Fruit fly (Drosophila melanogaster) whole organism, wandering third instar larva: ENCODE data around the gene nub.

Source experiments
- Abd-B ChIP-seq: fragments of >200 bp; optimal IDR thresholded peaks from 2 replicates; lab custom pipeline; 2017; ENCODE audit warnings: missing biosample characterization, missing genetic modification characterization
- CG32264 ChIP-seq: fragments of 200-800 bp; sonication (Bioruptor generic); optimal IDR thresholded peaks from 2 replicates; lab custom pipeline; 2016; ENCODE audit warnings: missing biosample characterization, missing genetic modification characterization
- CG9705 ChIP-seq: fragments of 200-800 bp; sonication (Bioruptor generic); optimal IDR thresholded peaks from 2 replicates; lab custom pipeline; 2018; ENCODE audit warnings: missing biosample characterization, mild to moderate bottlenecking, missing genetic modification characterization
- CrebA ChIP-seq: fragments of 200-800 bp; sonication (Bioruptor generic); optimal IDR thresholded peaks from 2 replicates; lab custom pipeline; 2016; ENCODE audit warnings: missing biosample characterization, mild to moderate bottlenecking, missing genetic modification characterization, borderline replicate concordance
- Dfd ChIP-seq: fragments of >200 bp; optimal IDR thresholded peaks from 2 replicates; lab custom pipeline; 2017; ENCODE audit warnings: missing biosample characterization, missing genetic modification characterization
- Dif ChIP-seq: fragments of 200-275, 200-300 bp; sonication (Bioruptor generic); optimal IDR thresholded peaks from 2 replicates; lab custom pipeline; 2018; ENCODE audit warnings: missing biosample characterization, missing genetic modification characterization; ENCODE audit not compliant: partially characterized antibody
- GATAd ChIP-seq: sonication (Bioruptor generic); optimal IDR thresholded peaks from 2 replicates; lab custom pipeline; 2016; ENCODE audit warnings: missing biosample characterization, missing genetic modification characterization
- Hnf4 ChIP-seq: fragments of 200-800 bp; sonication (Bioruptor generic); optimal IDR thresholded peaks from 2 replicates; lab custom pipeline; 2016; ENCODE audit warnings: missing biosample characterization, mild to moderate bottlenecking, missing genetic modification characterization
- Hr78 ChIP-seq: fragments of >200 bp; optimal IDR thresholded peaks from 2 replicates; lab custom pipeline; 2017; ENCODE audit warnings: missing biosample characterization, missing genetic modification characterization
- Hr83 ChIP-seq: fragments of 200-300 bp; sonication (Bioruptor generic); optimal IDR thresholded peaks from 2 replicates; lab custom pipeline; 2016; ENCODE audit warnings: missing biosample characterization, mild to moderate bottlenecking, missing genetic modification characterization, moderate library complexity; ENCODE audit not compliant: poor library complexity, severe bottlenecking
- Jra ChIP-seq: sonication (Bioruptor generic); optimal IDR thresholded peaks from 2 replicates; lab custom pipeline; 2016; ENCODE audit warnings: missing biosample characterization, missing genetic modification characterization
- Mio ChIP-seq: sonication (Bioruptor generic); optimal IDR thresholded peaks from 2 replicates; lab custom pipeline; 2016; ENCODE audit warnings: missing biosample characterization, missing genetic modification characterization
- Myc ChIP-seq: fragments of >200 bp; optimal IDR thresholded peaks from 2 replicates; lab custom pipeline; 2017
- N ChIP-seq: fragments of >200 bp; optimal IDR thresholded peaks from 2 replicates; lab custom pipeline; 2018; ENCODE audit warnings: missing biosample characterization, missing external identifiers, missing genetic modification characterization
- OdsH ChIP-seq: fragments of 200-800 bp; sonication (Bioruptor generic); optimal IDR thresholded peaks from 2 replicates; lab custom pipeline; 2016; ENCODE audit warnings: missing biosample characterization, mild to moderate bottlenecking, missing genetic modification characterization
- Rel ChIP-seq, 2 experiments: fragments of 200-800 bp; sonication (Bioruptor generic) in 1 of 2; optimal IDR thresholded peaks; 2 replicates in 1 of 2; 3 replicates in 1 of 2; lab custom pipeline; 2016 to 2019; ENCODE audit warnings: mild to moderate bottlenecking in 2 of 2, missing biosample characterization in 2 of 2, missing genetic modification characterization in 2 of 2, moderate library complexity in 1 of 2
- Sp1 ChIP-seq: fragments of 200-800 bp; sonication (Bioruptor generic); optimal IDR thresholded peaks from 3 replicates; lab custom pipeline; 2019; ENCODE audit warnings: missing biosample characterization, mild to moderate bottlenecking, missing genetic modification characterization, moderate library complexity
- Vsx2 ChIP-seq: fragments of 200-300, 225-300 bp; sonication (Bioruptor generic); optimal IDR thresholded peaks from 2 replicates; lab custom pipeline; 2018; ENCODE audit warnings: missing biosample characterization, missing genetic modification characterization; ENCODE audit not compliant: partially characterized antibody
- br ChIP-seq: fragments of 200-800 bp; sonication (Bioruptor generic); optimal IDR thresholded peaks from 2 replicates; lab custom pipeline; 2016; ENCODE audit warnings: missing biosample characterization, missing genetic modification characterization
- brk ChIP-seq: fragments of 200-800 bp; sonication (Bioruptor generic); optimal IDR thresholded peaks from 2 replicates; lab custom pipeline; 2016; ENCODE audit warnings: missing biosample characterization, mild to moderate bottlenecking, missing genetic modification characterization
- dl ChIP-seq, 2 experiments: fragments of 175-275, 200-275 bp in 1 of 2; fragments of 200-275 bp in 1 of 2; sonication (Bioruptor generic); optimal IDR thresholded peaks; lab custom pipeline; 2018; ENCODE audit warnings: mild to moderate bottlenecking in 2 of 2, missing biosample characterization in 2 of 2, missing genetic modification characterization in 2 of 2, moderate library complexity in 2 of 2; ENCODE audit not compliant: partially characterized antibody in 2 of 2, insufficient read depth in 1 of 2
- dsf ChIP-seq: sonication (Bioruptor generic); optimal IDR thresholded peaks from 2 replicates; lab custom pipeline; 2016; ENCODE audit warnings: missing biosample characterization, missing genetic modification characterization, borderline replicate concordance
- ey ChIP-seq: fragments of 200-800 bp; sonication (Bioruptor generic); optimal IDR thresholded peaks from 2 replicates; lab custom pipeline; 2016; ENCODE audit warnings: missing biosample characterization, missing genetic modification characterization
- foxo ChIP-seq, 2 experiments: fragments of 200-800 bp; sonication (Bioruptor generic); optimal IDR thresholded peaks; 2 replicates in 1 of 2; 3 replicates in 1 of 2; lab custom pipeline; 2016 to 2017; ENCODE audit warnings: missing biosample characterization in 2 of 2, missing genetic modification characterization in 2 of 2
- h ChIP-seq: fragments of 200-800 bp; sonication (Bioruptor generic); optimal IDR thresholded peaks from 3 replicates; lab custom pipeline; 2016; ENCODE audit warnings: missing biosample characterization, mild to moderate bottlenecking, missing genetic modification characterization
- jim ChIP-seq: fragments of 175-275, 200-325 bp; sonication (Bioruptor generic); optimal IDR thresholded peaks from 2 replicates; lab custom pipeline; 2016; ENCODE audit warnings: missing biosample characterization, mild to moderate bottlenecking, missing genetic modification characterization
- lola ChIP-seq: fragments of >200 bp; optimal IDR thresholded peaks from 2 replicates; lab custom pipeline; 2017; ENCODE audit warnings: missing biosample characterization, missing genetic modification characterization
- pan ChIP-seq: fragments of >200 bp; optimal IDR thresholded peaks from 2 replicates; lab custom pipeline; 2017
- rgr ChIP-seq: fragments of 200-800 bp; sonication (Bioruptor generic); optimal IDR thresholded peaks from 3 replicates; lab custom pipeline; 2016; ENCODE audit warnings: missing biosample characterization, mild to moderate bottlenecking, missing genetic modification characterization
- sage ChIP-seq: fragments of 200-800 bp; sonication (Bioruptor generic); optimal IDR thresholded peaks from 2 replicates; lab custom pipeline; 2016; ENCODE audit warnings: missing biosample characterization, mild to moderate bottlenecking, missing genetic modification characterization
- sv ChIP-seq: fragments of 200-800 bp; sonication (Bioruptor generic); optimal IDR thresholded peaks from 3 replicates; lab custom pipeline; 2016; ENCODE audit warnings: missing biosample characterization, missing genetic modification characterization
- tai ChIP-seq: sonication (Bioruptor generic); optimal IDR thresholded peaks from 2 replicates; lab custom pipeline; 2016; ENCODE audit warnings: missing biosample characterization, missing genetic modification characterization

nub gene

dm6 chr2L:12608790-12609189, 21.4 kb downstream of the nub start:
- TF ChIP-seq sage (GFP tag; lab: Kevin White, UChicago) (no peak), foxo (GFP tag; optimal IDR thresholded peaks at IDR 0.05; lab: Kevin White, UChicago) (no peak), br (GFP tag; lab: Kevin White, UChicago) (no peak)

DNA sequence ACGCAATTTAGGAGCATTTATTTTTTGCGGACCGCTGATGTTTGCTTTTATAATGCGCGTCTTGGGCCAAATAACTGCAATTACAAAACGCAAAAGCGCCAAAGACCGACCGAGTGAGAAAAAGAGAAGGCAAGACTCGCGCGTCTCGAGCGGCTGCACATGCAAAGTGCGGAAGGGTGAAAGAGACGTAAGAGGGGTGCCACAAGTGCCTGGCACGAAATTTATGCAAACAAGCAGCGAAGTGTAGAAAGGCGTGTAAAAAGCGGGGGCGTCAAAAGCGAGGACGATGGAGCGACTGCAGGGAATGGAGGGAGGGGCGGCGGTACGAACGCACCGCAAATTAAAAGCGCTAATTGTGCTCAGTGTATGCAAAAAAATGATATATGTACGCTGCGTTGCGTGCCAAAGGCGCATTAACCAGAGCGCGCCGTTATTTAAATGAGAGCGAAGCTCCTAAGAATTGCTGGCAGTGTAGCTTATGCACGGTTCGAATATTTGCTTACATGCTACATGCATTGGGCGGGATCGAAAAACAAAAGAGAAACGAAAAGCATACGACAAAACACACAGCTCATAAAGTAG, 22.5 kb downstream of the nub start:
- no peak for TF ChIP-seq pan (lab: Kevin White, UChicago)
- no peak for TF ChIP-seq Hr78 (GFP tag; lab: Kevin White, UChicago)
- no peak for TF ChIP-seq sv
- no peak for TF ChIP-seq sage (GFP tag; lab: Kevin White, UChicago)
- no peak for TF ChIP-seq Mio
- no peak for TF ChIP-seq Hnf4 (GFP tag; lab: Kevin White, UChicago)
- no peak for TF ChIP-seq dl (GFP tag; optimal IDR thresholded peaks at IDR 0.05; lab: Kevin White, UChicago; ENCODE audit: insufficient read depth in 1 of 2, partially characterized antibody in 2 of 2)
- TF ChIP-seq CG32264 (GFP tag; lab: Kevin White, UChicago) = no peak
- TF ChIP-seq h (GFP tag; lab: Kevin White, UChicago) = no peak
- TF ChIP-seq dsf (GFP tag; lab: Kevin White, UChicago) = no peak
- TF ChIP-seq CG9705 = no peak
- TF ChIP-seq N (GFP tag; lab: Kevin White, UChicago) = no peak
- no peak for TF ChIP-seq Sp1
- TF ChIP-seq, all 38 proteins: peak for 0

- TF ChIP-seq CrebA (GFP tag; lab: Kevin White, UChicago) (no peak), rgr (GFP tag; lab: Kevin White, UChicago) (no peak), N (GFP tag; lab: Kevin White, UChicago) (no peak), Myc (lab: Kevin White, UChicago) (no peak), Hr78 (GFP tag; lab: Kevin White, UChicago) (no peak), h (GFP tag; lab: Kevin White, UChicago) (no peak), foxo (GFP tag; optimal IDR thresholded peaks at IDR 0.05; lab: Kevin White, UChicago) (no peak)
Observed at dm6 chr2L:12611690-12612089, 24.3 kb downstream of the nub start.

- TF ChIP-seq jim (GFP tag; lab: Kevin White, UChicago) = no peak
Observed at dm6 chr2L:12612991-12613390, 25.6 kb downstream of the nub start.

- TF ChIP-seq Mio = no peak
- TF ChIP-seq Sp1 = no peak
- TF ChIP-seq Hnf4 (GFP tag; lab: Kevin White, UChicago) = no peak
- no peak for TF ChIP-seq Hr78 (GFP tag; lab: Kevin White, UChicago)
- TF ChIP-seq rgr (GFP tag; lab: Kevin White, UChicago) = no peak
- TF ChIP-seq sage (GFP tag; lab: Kevin White, UChicago) = no peak
- TF ChIP-seq CG32264 (GFP tag; lab: Kevin White, UChicago) = no peak
- no peak for TF ChIP-seq tai (GFP tag; lab: Kevin White, UChicago)
- no peak for TF ChIP-seq Rel (GFP tag; optimal IDR thresholded peaks at IDR 0.05; lab: Kevin White, UChicago)
- no peak for TF ChIP-seq Rel (tag; optimal IDR thresholded peaks at IDR 0.05; lab: Kevin White, UChicago)
- TF ChIP-seq ey = no peak
- TF ChIP-seq Hr83 (GFP tag; lab: Kevin White, UChicago) = no peak
- no peak for TF ChIP-seq dl (GFP tag; optimal IDR thresholded peaks at IDR 0.05; lab: Kevin White, UChicago; ENCODE audit: insufficient read depth in 1 of 2, partially characterized antibody in 2 of 2)
- TF ChIP-seq Dif (GFP tag; lab: Kevin White, UChicago) = no peak
- TF ChIP-seq Jra (GFP tag; lab: Kevin White, UChicago) = no peak
Observed at dm6 chr2L:12615940-12616450, 28.6 kb downstream of the nub start.

- no peak for TF ChIP-seq CG9705
- TF ChIP-seq Hnf4 (GFP tag; lab: Kevin White, UChicago) = no peak
- TF ChIP-seq Hr78 (GFP tag; lab: Kevin White, UChicago) = no peak
- no peak for TF ChIP-seq Sp1
- no peak for TF ChIP-seq CrebA (GFP tag; lab: Kevin White, UChicago)
- TF ChIP-seq GATAd (GFP tag; lab: Kevin White, UChicago) = no peak
- no peak for TF ChIP-seq Vsx2
- TF ChIP-seq Dfd (GFP tag; lab: Kevin White, UChicago) = no peak
- TF ChIP-seq OdsH (GFP tag; lab: Kevin White, UChicago) = no peak
- TF ChIP-seq h (GFP tag; lab: Kevin White, UChicago) = no peak
- TF ChIP-seq brk (GFP tag; lab: Kevin White, UChicago) = no peak
- no peak for TF ChIP-seq Abd-B (GFP tag; lab: Kevin White, UChicago)
- TF ChIP-seq Rel (GFP tag; optimal IDR thresholded peaks at IDR 0.05; lab: Kevin White, UChicago) = no peak
- no peak for TF ChIP-seq Rel (tag; optimal IDR thresholded peaks at IDR 0.05; lab: Kevin White, UChicago)
- no peak for TF ChIP-seq lola
Observed at dm6 chr2L:12616748-12617147, 29.3 kb downstream of the nub start.
